Fruit fly (Drosophila melanogaster) S2 (cell line): ENCODE measurements around the gene CG12121.

Experiments used
- CG8478 ChIP-seq: fragments of >200 bp; optimal IDR thresholded peaks from 2 replicates; lab custom pipeline; 2018
- CTCF ChIP-seq, 2 experiments: fragments of >200 bp; optimal IDR thresholded peaks; 2 replicates each; lab custom pipeline; 2018

DNA sequence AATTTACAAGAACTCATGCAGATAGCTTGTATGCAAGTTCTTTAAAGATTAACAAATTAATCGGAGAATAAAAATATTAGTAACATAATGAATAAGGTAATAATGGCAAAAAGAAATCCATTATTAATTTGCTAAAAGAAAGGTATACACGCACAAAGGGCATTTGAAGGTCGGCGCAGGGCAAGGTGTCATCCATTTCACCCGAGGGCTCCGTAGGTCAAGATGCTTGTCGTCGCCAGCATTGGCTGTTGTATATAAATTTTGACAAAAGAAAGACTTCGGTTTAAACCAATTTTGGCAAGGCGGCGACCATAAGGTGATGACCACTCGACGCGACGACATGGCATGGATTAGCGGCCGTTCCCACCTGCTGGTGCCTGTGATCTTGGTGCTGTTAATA lies 7.0 kb downstream of the CG12121 start, which contains the start of gene CG15370:
- no peak for TF ChIP-seq CG8478
- no peak for TF ChIP-seq CTCF (optimal IDR thresholded peaks at IDR 0.05; lab: Kevin White, UChicago)
